Fruit fly (Drosophila melanogaster) whole organism, embryonic: ENCODE data around the gene CG42869.

Source experiments
- Awh ChIP-seq: fragments of 200-800 bp; sonication (Bioruptor generic); IDR thresholded peaks from 2 replicates; pipeline ENCODE4, ENCODE4 v1.3.6; 2022; ENCODE audit warnings: missing biosample characterization, missing genetic modification characterization
- BEAF-32 ChIP-seq: fragments of 200-800 bp; sonication (Bioruptor generic); optimal IDR thresholded peaks from 3 replicates; lab custom pipeline; 2017; ENCODE audit warnings: missing biosample characterization, missing genetic modification characterization, mild to moderate bottlenecking, moderate library complexity, missing genetic modification reagents
- CG11696 ChIP-seq: fragments of 200-800 bp; sonication (Bioruptor generic); IDR thresholded peaks from 2 replicates; pipeline ENCODE4 v1.3.6; 2022; ENCODE audit warnings: missing biosample characterization, missing genetic modification characterization
- CG15011 ChIP-seq: fragments of 200-800 bp; sonication (Bioruptor generic); optimal IDR thresholded peaks from 3 replicates; lab custom pipeline; 2018; ENCODE audit warnings: missing biosample characterization, mild to moderate bottlenecking, missing genetic modification characterization
- CG17328 ChIP-seq: fragments of 200-800 bp; sonication (Bioruptor generic); IDR thresholded peaks from 2 replicates; pipeline ENCODE4 v1.3.6; 2022; ENCODE audit warnings: missing biosample characterization, missing genetic modification characterization
- CG17829 ChIP-seq: fragments of 200-800 bp; optimal IDR thresholded peaks from 2 replicates; lab custom pipeline; 2019; ENCODE audit warnings: missing biosample characterization, mild to moderate bottlenecking, missing genetic modification characterization, moderate library complexity
- CG2712 ChIP-seq: fragments of 200-800 bp; optimal IDR thresholded peaks from 3 replicates; lab custom pipeline; 2019; ENCODE audit warnings: missing biosample characterization, mild to moderate bottlenecking, missing genetic modification characterization, moderate library complexity
- CG30403 ChIP-seq: fragments of 200-800 bp; sonication (Bioruptor generic); optimal IDR thresholded peaks from 3 replicates; lab custom pipeline; 2016; ENCODE audit warnings: missing biosample characterization, missing genetic modification characterization
- CG30431 ChIP-seq: fragments of 200-800 bp; sonication (Bioruptor generic); optimal IDR thresholded peaks from 2 replicates; lab custom pipeline; 2017; ENCODE audit warnings: missing biosample characterization, missing genetic modification characterization
- CG32772 ChIP-seq: fragments of 200-800 bp; sonication (Bioruptor generic); IDR thresholded peaks from 2 replicates; pipeline ENCODE4 v1.3.6; 2022; ENCODE audit warnings: missing biosample characterization, missing genetic modification characterization
- CG3407 ChIP-seq: fragments of 200-800 bp; sonication (Bioruptor generic); optimal IDR thresholded peaks from 2 replicates; lab custom pipeline; 2018; ENCODE audit warnings: missing biosample characterization, mild to moderate bottlenecking, missing genetic modification characterization
- CG4404 ChIP-seq: fragments of 200-800 bp; sonication (Bioruptor generic); IDR thresholded peaks from 2 replicates; pipeline ENCODE4 v1.3.6; 2022; ENCODE audit warnings: missing biosample characterization, missing genetic modification characterization
- CG4820 ChIP-seq: fragments of 200-800 bp; sonication (Bioruptor generic); optimal IDR thresholded peaks from 3 replicates; lab custom pipeline; 2016; ENCODE audit warnings: missing biosample characterization, missing genetic modification characterization
- CG5245 ChIP-seq: fragments of 200-800 bp; sonication (Bioruptor generic); optimal IDR thresholded peaks from 3 replicates; lab custom pipeline; 2016; ENCODE audit warnings: missing biosample characterization, missing genetic modification characterization
- CG6654 ChIP-seq: fragments of 200-800 bp; sonication (Bioruptor generic); optimal IDR thresholded peaks from 2 replicates; lab custom pipeline; 2017; ENCODE audit warnings: missing biosample characterization, mild to moderate bottlenecking, missing genetic modification characterization
- CG6765 ChIP-seq: fragments of 200-800 bp; sonication (Bioruptor generic); optimal IDR thresholded peaks from 3 replicates; lab custom pipeline; 2017; ENCODE audit warnings: missing biosample characterization, mild to moderate bottlenecking, missing genetic modification characterization
- CG7963 ChIP-seq: fragments of 200-800 bp; sonication (Bioruptor generic); IDR thresholded peaks from 3 replicates; pipeline ENCODE4 v1.3.6; 2022; ENCODE audit warnings: missing biosample characterization, missing genetic modification characterization; ENCODE audit not compliant: partially characterized antibody
- CG8388 ChIP-seq: fragments of 200-800 bp; sonication (Bioruptor generic); optimal IDR thresholded peaks from 2 replicates; lab custom pipeline; 2019; ENCODE audit warnings: missing biosample characterization, mild to moderate bottlenecking, missing genetic modification characterization, moderate library complexity
- Drgx ChIP-seq: fragments of 200-800 bp; sonication (Bioruptor generic); IDR thresholded peaks from 2 replicates; pipeline ENCODE4 v1.3.6; 2022; ENCODE audit warnings: missing biosample characterization, missing genetic modification characterization
- Fer2 ChIP-seq: fragments of 200-800 bp; sonication (Bioruptor generic); optimal IDR thresholded peaks from 2 replicates; lab custom pipeline; 2018; ENCODE audit warnings: missing biosample characterization, mild to moderate bottlenecking, missing genetic modification characterization, moderate library complexity
- HLH4C ChIP-seq: fragments of 200-800 bp; sonication (Bioruptor generic); IDR thresholded peaks from 3 replicates; pipeline ENCODE4 v1.3.6; 2022; ENCODE audit warnings: missing biosample characterization, missing genetic modification characterization; ENCODE audit not compliant: partially characterized antibody
- Jarid2 ChIP-seq: fragments of 200-800 bp; sonication (Bioruptor generic); optimal IDR thresholded peaks from 3 replicates; lab custom pipeline; 2017; ENCODE audit warnings: mild to moderate bottlenecking, missing biosample characterization, missing genetic modification reagents, missing genetic modification characterization
- Kr ChIP-seq: fragments of 200-800 bp; sonication (Bioruptor generic); optimal IDR thresholded peaks from 2 replicates; lab custom pipeline; 2017; ENCODE audit warnings: missing biosample characterization, mild to moderate bottlenecking, missing genetic modification characterization
- NC2β ChIP-seq: fragments of 200-800 bp; sonication (Bioruptor generic); optimal IDR thresholded peaks from 2 replicates; lab custom pipeline; 2016; ENCODE audit warnings: missing biosample characterization, missing genetic modification characterization
- Neu2 ChIP-seq: fragments of 200-800 bp; sonication (Bioruptor generic); optimal IDR thresholded peaks from 3 replicates; lab custom pipeline; 2016; ENCODE audit warnings: missing biosample characterization, missing genetic modification characterization, borderline replicate concordance
- Oaz ChIP-seq: fragments of 200-800 bp; sonication (Bioruptor generic); IDR thresholded peaks from 2 replicates; pipeline ENCODE4 v1.3.6; 2022; ENCODE audit warnings: missing biosample characterization, missing genetic modification characterization
- Rfx ChIP-seq: fragments of 200-800 bp; sonication (Bioruptor generic); IDR thresholded peaks from 2 replicates; pipeline ENCODE4 v1.3.6; 2022; ENCODE audit warnings: missing biosample characterization, missing genetic modification characterization
- Sox102F ChIP-seq: fragments of 200-800 bp; sonication (Bioruptor generic); optimal IDR thresholded peaks from 2 replicates; lab custom pipeline; 2018; ENCODE audit warnings: missing biosample characterization, mild to moderate bottlenecking, missing genetic modification characterization, moderate library complexity
- Sry-β ChIP-seq: fragments of 200-800 bp; sonication (Bioruptor generic); optimal IDR thresholded peaks from 2 replicates; lab custom pipeline; 2018; ENCODE audit warnings: missing biosample characterization, mild to moderate bottlenecking, missing genetic modification characterization, moderate library complexity
- TFAM ChIP-seq: fragments of 200-800 bp; sonication (Bioruptor generic); optimal IDR thresholded peaks from 2 replicates; lab custom pipeline; 2017; ENCODE audit warnings: missing biosample characterization, missing genetic modification characterization, inconsistent platforms
- bowl ChIP-seq: fragments of 200-800 bp; sonication (Bioruptor generic); IDR thresholded peaks from 2 replicates; pipeline ENCODE4 v1.3.6; 2022; ENCODE audit warnings: missing biosample characterization, missing genetic modification characterization
- chm ChIP-seq: fragments of 200-800 bp; sonication (Bioruptor generic); IDR thresholded peaks from 2 replicates; pipeline ENCODE4 v1.3.6; 2022; ENCODE audit warnings: missing biosample characterization, missing genetic modification characterization
- crol ChIP-seq: fragments of 200-800 bp; sonication (Bioruptor generic); IDR thresholded peaks from 2 replicates; pipeline ENCODE4 v1.3.6; 2022; ENCODE audit warnings: missing biosample characterization, missing genetic modification characterization
- cwo ChIP-seq: fragments of 200-800 bp; sonication (Bioruptor generic); optimal IDR thresholded peaks from 3 replicates; lab custom pipeline; 2017; ENCODE audit warnings: missing biosample characterization, missing genetic modification characterization, mild to moderate bottlenecking, moderate library complexity, missing genetic modification reagents
- emc ChIP-seq: fragments of 200-800 bp; sonication (Bioruptor generic); optimal IDR thresholded peaks from 2 replicates; lab custom pipeline; 2016; ENCODE audit warnings: missing biosample characterization, missing genetic modification characterization
- hkb ChIP-seq, 2 experiments: fragments of 200-800 bp in 1 of 2; fragments of >200 bp in 1 of 2; sonication (Bioruptor generic) in 1 of 2; IDR thresholded peaks in 1 of 2; optimal IDR thresholded peaks in 1 of 2; 2 replicates each; pipeline versions ENCODE4 v1.3.6 to Lab custom; 2017 to 2022; ENCODE audit warnings: missing biosample characterization in 1 of 2, missing genetic modification characterization in 1 of 2
- insv ChIP-seq, 2 experiments: fragments of 200-800 bp; sonication (Bioruptor generic); optimal IDR thresholded peaks; 3 replicates each; lab custom pipeline; 2016 to 2018; ENCODE audit warnings: missing biosample characterization in 2 of 2, missing genetic modification characterization in 2 of 2
- oc ChIP-seq: fragments of 200-800 bp; sonication (Bioruptor generic); optimal IDR thresholded peaks from 2 replicates; lab custom pipeline; 2018; ENCODE audit warnings: missing biosample characterization, mild to moderate bottlenecking, missing genetic modification characterization, moderate library complexity
- org-1 ChIP-seq: fragments of 200-800 bp; sonication (Bioruptor generic); optimal IDR thresholded peaks from 2 replicates; lab custom pipeline; 2017; ENCODE audit warnings: missing biosample characterization, missing genetic modification characterization
- pita ChIP-seq: fragments of 200-800 bp; sonication (Bioruptor generic); optimal IDR thresholded peaks from 2 replicates; lab custom pipeline; 2017; ENCODE audit warnings: missing biosample characterization, mild to moderate bottlenecking, missing genetic modification characterization
- pzg ChIP-seq: fragments of 200-800 bp; sonication (Bioruptor generic); optimal IDR thresholded peaks from 3 replicates; lab custom pipeline; 2018; ENCODE audit warnings: missing biosample characterization, mild to moderate bottlenecking, missing genetic modification characterization, moderate library complexity
- sd ChIP-seq: fragments of 200-800 bp; sonication (Bioruptor generic); optimal IDR thresholded peaks from 3 replicates; lab custom pipeline; 2018; ENCODE audit warnings: missing biosample characterization, mild to moderate bottlenecking, missing genetic modification characterization, moderate library complexity
- sim ChIP-seq: fragments of 200-800 bp; sonication (Bioruptor generic); IDR thresholded peaks from 2 replicates; pipeline ENCODE4 v1.3.6; 2022; ENCODE audit warnings: missing biosample characterization, missing genetic modification characterization
- sqz ChIP-seq: fragments of 200-800 bp; sonication (Bioruptor generic); optimal IDR thresholded peaks from 3 replicates; lab custom pipeline; 2018; ENCODE audit warnings: missing biosample characterization, mild to moderate bottlenecking, missing genetic modification characterization
- ttk ChIP-seq: fragments of 200-800 bp; sonication (Bioruptor generic); IDR thresholded peaks from 2 replicates; pipeline ENCODE4 v2.1.2; 2022; ENCODE audit warnings: missing biosample characterization, missing genetic modification characterization
- zen ChIP-seq: fragments of 200-800 bp; sonication (Bioruptor generic); optimal IDR thresholded peaks from 3 replicates; lab custom pipeline; 2018; ENCODE audit warnings: missing biosample characterization, mild to moderate bottlenecking, missing genetic modification characterization, moderate library complexity
- zfh1 ChIP-seq: fragments of 200-800 bp; sonication (Bioruptor generic); IDR thresholded peaks from 3 replicates; pipeline ENCODE4 v1.3.6; 2022; ENCODE audit warnings: missing biosample characterization, missing genetic modification characterization

The CG42869 gene

dm6 chr3R:21726593-21726992 is 10.1 kb downstream of the CG42869 start:
- TF ChIP-seq Awh (GFP tag; lab: Robert Waterston, UW) (0 out of 2 replicates have a peak, but pooled peaks have one; percentile 32), oc (tag; lab: Kevin White, UChicago) (peak; percentile 53), CG6765 (GFP tag; lab: Kevin White, UChicago) (no peak)

- TF ChIP-seq pzg (no peak), bowl (GFP tag; lab: Robert Waterston, UW) (no peak), Drgx (GFP tag; lab: Robert Waterston, UW) (0 out of 2 replicates have a peak, but pooled peaks have one; percentile 11), CG11696 (no peak), zfh1 (GFP tag; lab: Robert Waterston, UW) (no peak)
Observed at dm6 chr3R:21722457-21722856, 14.2 kb downstream of the CG42869 start.

dm6 chr3R:21719934-21720431 is 16.7 kb downstream of the CG42869 start:
- TF ChIP-seq NC2β (GFP tag; lab: Kevin White, UChicago) (no peak), CG30431 (no peak), CG8388 (GFP tag; lab: Kevin White, UChicago) (peak; percentile 59), org-1 (GFP tag; lab: Kevin White, UChicago) (peak; percentile 22), CG7963 (GFP tag; lab: Robert Waterston, UW) (no peak), pita (no peak), cwo (peak; percentile 25), crol (no peak), sim (no peak), ttk (GFP tag; lab: Robert Waterston, UW) (no peak), CG2712 (tag; lab: Kevin White, UChicago) (peak; percentile 45), CG30403 (peak; percentile 65), CG4404 (GFP tag; lab: Robert Waterston, UW) (no peak), chm (no peak), zen (no peak), insv (GFP tag; optimal IDR thresholded peaks at IDR 0.05; lab: Kevin White, UChicago) (no peak), CG15011 (peak; percentile 6), Sry-β (GFP tag; lab: Kevin White, UChicago) (no peak), sd (tag; lab: Kevin White, UChicago) (peak; percentile 85), HLH4C (GFP tag; lab: Robert Waterston, UW) (no peak), CG6654 (GFP tag; lab: Kevin White, UChicago) (peak; percentile 0), Fer2 (tag; lab: Kevin White, UChicago) (no peak), BEAF-32 (no peak), hkb (optimal IDR thresholded peaks at IDR 0.05; lab: Kevin White, UChicago) (no peak), hkb (GFP tag; IDR thresholded peaks at IDR 0.05; lab: Robert Waterston, UW) (peak; percentile 62), Rfx (GFP tag; lab: Robert Waterston, UW) (peak; percentile 55), CG3407 (GFP tag; lab: Kevin White, UChicago) (no peak), TFAM (GFP tag; lab: Kevin White, UChicago) (no peak), Neu2 (GFP tag; lab: Kevin White, UChicago) (no peak), Kr (GFP tag; lab: Kevin White, UChicago) (no peak), CG4820 (GFP tag; lab: Kevin White, UChicago) (no peak), emc (GFP tag; lab: Kevin White, UChicago) (no peak), CG17328 (GFP tag; lab: Robert Waterston, UW) (no peak), Oaz (GFP tag; lab: Robert Waterston, UW) (no peak), Jarid2 (GFP tag; lab: Kevin White, UChicago) (no peak), sqz (GFP tag; lab: Kevin White, UChicago) (no peak), CG17829 (no peak), Sox102F (GFP tag; lab: Kevin White, UChicago) (peak; percentile 63), CG32772 (no peak), CG5245 (no peak)
